Fruit fly (Drosophila melanogaster) whole organism, adult: ENCODE results near the gene CG10097.

Source experiments
- CG11617 ChIP-seq: fragments of 200-800 bp; sonication (Bioruptor generic); optimal IDR thresholded peaks from 2 replicates; lab custom pipeline; 2017; ENCODE audit warnings: mild to moderate bottlenecking, missing biosample characterization, missing genetic modification reagents, missing genetic modification characterization
- CG12768 ChIP-seq: fragments of 200-800 bp; sonication (Bioruptor generic); optimal IDR thresholded peaks from 2 replicates; lab custom pipeline; 2017; ENCODE audit warnings: missing biosample characterization, missing genetic modification characterization, mild to moderate bottlenecking, moderate library complexity, missing genetic modification reagents
- CG5204 ChIP-seq: fragments of 200-800 bp; sonication (Bioruptor generic); optimal IDR thresholded peaks from 2 replicates; lab custom pipeline; 2016; ENCODE audit warnings: missing biosample characterization, missing genetic modification characterization
- CG7101 ChIP-seq: fragments of 200-800 bp; sonication (Bioruptor generic); optimal IDR thresholded peaks from 2 replicates; lab custom pipeline; 2018; ENCODE audit warnings: missing biosample characterization, mild to moderate bottlenecking, missing genetic modification characterization, moderate library complexity
- Clk ChIP-seq: fragments of 200-800 bp; sonication (Bioruptor generic); optimal IDR thresholded peaks from 2 replicates; lab custom pipeline; 2017; ENCODE audit warnings: missing biosample characterization, missing genetic modification characterization
- Crg-1 ChIP-seq: fragments of 200-800 bp; sonication (Bioruptor generic); optimal IDR thresholded peaks from 2 replicates; lab custom pipeline; 2016; ENCODE audit warnings: missing biosample characterization, missing genetic modification characterization
- Mnt ChIP-seq: fragments of 200-800 bp; sonication (Bioruptor generic); optimal IDR thresholded peaks from 2 replicates; lab custom pipeline; 2016; ENCODE audit warnings: missing biosample characterization, mild to moderate bottlenecking, missing genetic modification characterization
- bab1 ChIP-seq: fragments of 200-800 bp; sonication (Bioruptor generic); optimal IDR thresholded peaks from 3 replicates; lab custom pipeline; 2019; ENCODE audit warnings: missing biosample characterization, mild to moderate bottlenecking, missing genetic modification characterization, moderate library complexity
- cic ChIP-seq: fragments of 200-800 bp; sonication (Bioruptor generic); optimal IDR thresholded peaks from 2 replicates; lab custom pipeline; 2017; ENCODE audit warnings: missing biosample characterization, mild to moderate bottlenecking, missing genetic modification characterization, moderate library complexity
- cnc ChIP-seq, 2 experiments: fragments of >200 bp; optimal IDR thresholded peaks; 2 replicates each; lab custom pipeline; 2017
- kay ChIP-seq: fragments of 200-800 bp; sonication (Bioruptor generic); peaks from one replicate; lab custom pipeline; 2016; ENCODE audit warnings: missing biosample characterization, missing genetic modification characterization, borderline replicate concordance
- ovo ChIP-seq: fragments of 200-800 bp; sonication (Bioruptor generic); optimal IDR thresholded peaks from 2 replicates; lab custom pipeline; 2016; ENCODE audit warnings: missing biosample characterization, missing genetic modification characterization
- tj ChIP-seq: fragments of 200-800 bp; sonication (Bioruptor generic); optimal IDR thresholded peaks from 3 replicates; lab custom pipeline; 2017; ENCODE audit warnings: missing biosample characterization, mild to moderate bottlenecking, missing genetic modification characterization, moderate library complexity

DNA sequence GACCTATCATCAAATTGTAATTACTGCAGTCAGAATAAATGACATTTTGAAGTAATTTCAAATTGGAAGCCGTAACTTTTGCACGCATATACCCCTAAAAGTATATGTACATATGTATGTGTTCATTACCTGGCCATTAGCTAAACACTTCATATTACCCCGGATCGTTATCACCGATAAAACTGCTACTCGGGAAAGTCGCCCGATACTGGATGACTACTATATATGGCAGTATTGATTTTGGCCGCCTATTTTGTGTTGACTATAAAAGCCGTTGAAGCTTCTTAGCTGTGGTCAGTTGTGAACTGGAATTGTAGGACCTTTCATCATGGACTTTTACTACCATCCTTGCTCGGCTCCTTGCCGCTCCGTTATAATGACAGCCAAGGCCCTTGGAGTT, 16.1 kb downstream of the CG10097 start, which contains the start of gene GstD8:
- TF ChIP-seq Clk (GFP tag; lab: Kevin White, UChicago) (no peak), CG7101 (tag; lab: Kevin White, UChicago) (no peak), ovo (GFP tag; lab: Kevin White, UChicago) (no peak), CG11617 (no peak), bab1 (GFP tag; lab: Kevin White, UChicago) (no peak), CG12768 (no peak), cic (GFP tag; lab: Kevin White, UChicago) (no peak), kay (GFP tag; lab: Kevin White, UChicago) (no peak), CG5204 (no peak), Crg-1 (GFP tag; lab: Kevin White, UChicago) (no peak), cnc (optimal IDR thresholded peaks at IDR 0.05; lab: Kevin White, UChicago) (no peak), Mnt (GFP tag; lab: Kevin White, UChicago) (no peak), tj (GFP tag; lab: Kevin White, UChicago) (no peak)
